Fruit fly (Drosophila melanogaster) whole organism, embryonic: ENCODE measurements around the gene Naam.
A peak's percentile ranks its signal among the peaks of the same experiment; 100 is the strongest.

Source experiments
- Atf6 ChIP-seq: fragments of 200-800 bp; sonication (Bioruptor generic); IDR thresholded peaks from 2 replicates; pipeline ENCODE4 v1.3.6; 2022; ENCODE audit warnings: missing biosample characterization, missing genetic modification characterization
- B-H1 ChIP-seq: fragments of 200-800 bp; sonication (Bioruptor generic); IDR thresholded peaks from 3 replicates; pipeline ENCODE4 v1.3.6; 2022; ENCODE audit warnings: missing biosample characterization, missing genetic modification characterization
- B-H2 ChIP-seq: fragments of 200-800 bp; sonication (Bioruptor generic); optimal IDR thresholded peaks from 2 replicates; lab custom pipeline; 2018; ENCODE audit warnings: missing biosample characterization, mild to moderate bottlenecking, missing genetic modification characterization
- Bgb ChIP-seq: fragments of 200-800 bp; sonication (Bioruptor generic); IDR thresholded peaks from 2 replicates; pipeline ENCODE4 v1.3.6; 2022; ENCODE audit warnings: missing biosample characterization, missing genetic modification characterization; ENCODE audit not compliant: partially characterized antibody
- CG10147 ChIP-seq: fragments of 200-800 bp; sonication (Bioruptor generic); optimal IDR thresholded peaks from 2 replicates; lab custom pipeline; 2019; ENCODE audit warnings: missing biosample characterization, mild to moderate bottlenecking, missing genetic modification characterization, moderate library complexity
- CG10274 ChIP-seq: fragments of 200-800 bp; sonication (Bioruptor generic); optimal IDR thresholded peaks from 3 replicates; lab custom pipeline; 2017; ENCODE audit warnings: missing biosample characterization, mild to moderate bottlenecking, missing genetic modification characterization
- CG10959 ChIP-seq: fragments of 200-800 bp; sonication (Bioruptor generic); IDR thresholded peaks from 2 replicates; pipeline ENCODE4 v1.3.6; 2022; ENCODE audit warnings: missing biosample characterization, missing genetic modification characterization
- CG11696 ChIP-seq: fragments of 200-800 bp; sonication (Bioruptor generic); IDR thresholded peaks from 2 replicates; pipeline ENCODE4 v1.3.6; 2022; ENCODE audit warnings: missing biosample characterization, missing genetic modification characterization
- CG12071 ChIP-seq: fragments of 200-800 bp; sonication (Bioruptor generic); optimal IDR thresholded peaks from 3 replicates; lab custom pipeline; 2018; ENCODE audit warnings: missing biosample characterization, mild to moderate bottlenecking, missing genetic modification characterization
- CG12659 ChIP-seq: fragments of 200-800 bp; sonication (Bioruptor generic); optimal IDR thresholded peaks from 3 replicates; lab custom pipeline; 2017; ENCODE audit warnings: mild to moderate bottlenecking, missing biosample characterization, missing genetic modification reagents, missing genetic modification characterization
- CG12769 ChIP-seq: fragments of 200-800 bp; sonication (Bioruptor generic); optimal IDR thresholded peaks from 2 replicates; lab custom pipeline; 2019; ENCODE audit warnings: missing biosample characterization, mild to moderate bottlenecking, missing genetic modification characterization, moderate library complexity
- CG14050 ChIP-seq: fragments of 200-800 bp; sonication (Bioruptor generic); IDR thresholded peaks from 3 replicates; pipeline ENCODE4 v1.3.6; 2022; ENCODE audit warnings: missing biosample characterization, missing genetic modification characterization
- CG17328 ChIP-seq: fragments of 200-800 bp; sonication (Bioruptor generic); IDR thresholded peaks from 2 replicates; pipeline ENCODE4 v1.3.6; 2022; ENCODE audit warnings: missing biosample characterization, missing genetic modification characterization
- CG17829 ChIP-seq: fragments of 200-800 bp; optimal IDR thresholded peaks from 2 replicates; lab custom pipeline; 2019; ENCODE audit warnings: missing biosample characterization, mild to moderate bottlenecking, missing genetic modification characterization, moderate library complexity
- CG18599 ChIP-seq: fragments of 200-800 bp; sonication (Bioruptor generic); optimal IDR thresholded peaks from 3 replicates; lab custom pipeline; 2017; ENCODE audit warnings: missing biosample characterization, missing genetic modification characterization, mild to moderate bottlenecking, moderate library complexity, missing genetic modification reagents
- CG18764 ChIP-seq: fragments of 200-800 bp; sonication (Bioruptor generic); optimal IDR thresholded peaks from 3 replicates; lab custom pipeline; 2016; ENCODE audit warnings: missing biosample characterization, missing genetic modification characterization
- CG3281 ChIP-seq: fragments of 200-800 bp; sonication (Bioruptor generic); optimal IDR thresholded peaks from 3 replicates; lab custom pipeline; 2017; ENCODE audit warnings: missing biosample characterization, mild to moderate bottlenecking, missing genetic modification characterization
- CG4730 ChIP-seq: fragments of 200-800 bp; sonication (Bioruptor generic); IDR thresholded peaks from 2 replicates; pipeline ENCODE4 v1.3.6; 2022; ENCODE audit warnings: missing biosample characterization, missing genetic modification characterization
- CG4854 ChIP-seq: fragments of 200-800 bp; sonication (Bioruptor generic); optimal IDR thresholded peaks from 2 replicates; lab custom pipeline; 2016; ENCODE audit warnings: missing biosample characterization, missing genetic modification characterization, inconsistent platforms
- CG6272 ChIP-seq: fragments of 200-800 bp; sonication (Bioruptor generic); IDR thresholded peaks from 2 replicates; pipeline ENCODE4 v1.3.6; 2022; ENCODE audit warnings: missing biosample characterization, missing genetic modification characterization
- CG6689 ChIP-seq: fragments of 200-800 bp; sonication (Bioruptor generic); IDR thresholded peaks from 2 replicates; pipeline ENCODE4 v1.3.6; 2022; ENCODE audit warnings: missing biosample characterization, missing genetic modification characterization
- CG7963 ChIP-seq: fragments of 200-800 bp; sonication (Bioruptor generic); IDR thresholded peaks from 3 replicates; pipeline ENCODE4 v1.3.6; 2022; ENCODE audit warnings: missing biosample characterization, missing genetic modification characterization; ENCODE audit not compliant: partially characterized antibody
- CG7987 ChIP-seq: fragments of 200-800 bp; sonication (Bioruptor generic); optimal IDR thresholded peaks from 2 replicates; lab custom pipeline; 2018; ENCODE audit warnings: missing biosample characterization, mild to moderate bottlenecking, missing genetic modification characterization, moderate library complexity
- CG9797 ChIP-seq: fragments of 200-800 bp; sonication (Bioruptor generic); optimal IDR thresholded peaks from 3 replicates; lab custom pipeline; 2018; ENCODE audit warnings: missing biosample characterization, mild to moderate bottlenecking, missing genetic modification characterization
- Chrac-16 ChIP-seq: fragments of 200-800 bp; sonication (Bioruptor generic); optimal IDR thresholded peaks from 3 replicates; lab custom pipeline; 2016; ENCODE audit warnings: missing biosample characterization, missing genetic modification characterization
- D19B ChIP-seq: fragments of 200-800 bp; sonication (Bioruptor generic); optimal IDR thresholded peaks from 2 replicates; lab custom pipeline; 2017; ENCODE audit warnings: missing biosample characterization, mild to moderate bottlenecking, missing genetic modification characterization
- Deaf1 ChIP-seq: fragments of 200-800 bp; optimal IDR thresholded peaks from 3 replicates; lab custom pipeline; 2019; ENCODE audit warnings: missing biosample characterization, mild to moderate bottlenecking, missing genetic modification characterization, moderate library complexity
- E2f1 ChIP-seq: fragments of 200-800 bp; sonication (Bioruptor generic); IDR thresholded peaks from 2 replicates; pipeline ENCODE4 v1.3.6; 2022; ENCODE audit warnings: missing biosample characterization, missing genetic modification characterization
- HLH54F ChIP-seq: fragments of 200-800 bp; sonication (Bioruptor generic); optimal IDR thresholded peaks from 3 replicates; lab custom pipeline; 2016; ENCODE audit warnings: missing biosample characterization, missing genetic modification characterization
- Hand ChIP-seq: fragments of 200-800 bp; sonication (Bioruptor generic); optimal IDR thresholded peaks from 2 replicates; lab custom pipeline; 2017; ENCODE audit warnings: mild to moderate bottlenecking, missing biosample characterization, missing genetic modification reagents, missing genetic modification characterization
- Hr51 ChIP-seq, 2 experiments: fragments of 200-800 bp; sonication (Bioruptor generic); optimal IDR thresholded peaks; 2 replicates in 1 of 2; 3 replicates in 1 of 2; lab custom pipeline; 2016 to 2018; ENCODE audit warnings: missing biosample characterization in 2 of 2, missing genetic modification characterization in 2 of 2, mild to moderate bottlenecking in 1 of 2, moderate library complexity in 1 of 2
- Jarid2 ChIP-seq: fragments of 200-800 bp; sonication (Bioruptor generic); optimal IDR thresholded peaks from 3 replicates; lab custom pipeline; 2017; ENCODE audit warnings: mild to moderate bottlenecking, missing biosample characterization, missing genetic modification reagents, missing genetic modification characterization
- Max ChIP-seq: fragments of 200-800 bp; sonication (Bioruptor generic); optimal IDR thresholded peaks from 2 replicates; lab custom pipeline; 2016; ENCODE audit warnings: missing biosample characterization, mild to moderate bottlenecking, missing genetic modification characterization
- Mes4 ChIP-seq: fragments of 200-800 bp; sonication (Bioruptor generic); optimal IDR thresholded peaks from 2 replicates; lab custom pipeline; 2016; ENCODE audit warnings: missing biosample characterization, missing genetic modification characterization
- Nf-YB ChIP-seq: fragments of 200-800 bp; sonication (Bioruptor generic); optimal IDR thresholded peaks from 3 replicates; lab custom pipeline; 2019; ENCODE audit warnings: missing biosample characterization, mild to moderate bottlenecking, missing genetic modification characterization, moderate library complexity
- amos ChIP-seq: fragments of 200-800 bp; sonication (Bioruptor generic); IDR thresholded peaks from 2 replicates; pipeline ENCODE4 v1.3.6; 2022; ENCODE audit warnings: missing biosample characterization, missing genetic modification characterization; ENCODE audit not compliant: partially characterized antibody
- bigmax ChIP-seq: fragments of 200-800 bp; sonication (Bioruptor generic); optimal IDR thresholded peaks from 2 replicates; lab custom pipeline; 2018; ENCODE audit warnings: missing biosample characterization, mild to moderate bottlenecking, missing genetic modification characterization
- br ChIP-seq: fragments of >200 bp; optimal IDR thresholded peaks from 2 replicates; lab custom pipeline; 2017
- cad ChIP-seq: fragments of >200 bp; optimal IDR thresholded peaks from 2 replicates; lab custom pipeline; 2017; ENCODE audit warnings: missing biosample characterization, missing genetic modification characterization
- fd3F ChIP-seq: fragments of 200-800 bp; sonication (Bioruptor generic); optimal IDR thresholded peaks from 2 replicates; lab custom pipeline; 2018; ENCODE audit warnings: missing biosample characterization, mild to moderate bottlenecking, missing genetic modification characterization, moderate library complexity
- gce ChIP-seq: fragments of 200-800 bp; sonication (Bioruptor generic); IDR thresholded peaks from 3 replicates; pipeline ENCODE4 v1.3.6; 2022; ENCODE audit warnings: missing biosample characterization, missing genetic modification characterization
- hb ChIP-seq: fragments of 200-800 bp; sonication (Bioruptor generic); IDR thresholded peaks from 3 replicates; pipeline ENCODE4 v1.3.6; 2022; ENCODE audit warnings: missing biosample characterization, missing genetic modification characterization; ENCODE audit not compliant: partially characterized antibody
- nmo ChIP-seq: fragments of 200-800 bp; sonication (Bioruptor generic); optimal IDR thresholded peaks from 2 replicates; lab custom pipeline; 2018; ENCODE audit warnings: missing biosample characterization, mild to moderate bottlenecking, missing genetic modification characterization, moderate library complexity
- org-1 ChIP-seq: fragments of 200-800 bp; sonication (Bioruptor generic); optimal IDR thresholded peaks from 2 replicates; lab custom pipeline; 2017; ENCODE audit warnings: missing biosample characterization, missing genetic modification characterization
- pb ChIP-seq: fragments of 200-800 bp; sonication (Bioruptor generic); optimal IDR thresholded peaks from 3 replicates; lab custom pipeline; 2016; ENCODE audit warnings: missing biosample characterization, missing genetic modification characterization
- phol ChIP-seq: fragments of 200-800 bp; sonication (Bioruptor generic); optimal IDR thresholded peaks from 3 replicates; lab custom pipeline; 2018; ENCODE audit warnings: missing biosample characterization, mild to moderate bottlenecking, missing genetic modification characterization, moderate library complexity
- pum ChIP-seq: fragments of 200-800 bp; sonication (Bioruptor generic); optimal IDR thresholded peaks from 2 replicates; lab custom pipeline; 2016; ENCODE audit warnings: missing biosample characterization, missing genetic modification characterization
- row ChIP-seq: fragments of 200-800 bp; sonication (Bioruptor generic); IDR thresholded peaks from 3 replicates; pipeline ENCODE4 v1.3.6; 2022; ENCODE audit warnings: missing biosample characterization, missing genetic modification characterization
- tna ChIP-seq: fragments of 200-800 bp; sonication (Bioruptor generic); IDR thresholded peaks from 2 replicates; pipeline ENCODE4 v1.3.6; 2022; ENCODE audit warnings: missing biosample characterization, missing genetic modification characterization; ENCODE audit not compliant: partially characterized antibody
- vvl ChIP-seq: fragments of 200-800 bp; sonication (Bioruptor generic); IDR thresholded peaks from 2 replicates; pipeline ENCODE4 v1.3.6; 2022; ENCODE audit warnings: missing biosample characterization, missing genetic modification characterization

The Naam gene

DNA sequence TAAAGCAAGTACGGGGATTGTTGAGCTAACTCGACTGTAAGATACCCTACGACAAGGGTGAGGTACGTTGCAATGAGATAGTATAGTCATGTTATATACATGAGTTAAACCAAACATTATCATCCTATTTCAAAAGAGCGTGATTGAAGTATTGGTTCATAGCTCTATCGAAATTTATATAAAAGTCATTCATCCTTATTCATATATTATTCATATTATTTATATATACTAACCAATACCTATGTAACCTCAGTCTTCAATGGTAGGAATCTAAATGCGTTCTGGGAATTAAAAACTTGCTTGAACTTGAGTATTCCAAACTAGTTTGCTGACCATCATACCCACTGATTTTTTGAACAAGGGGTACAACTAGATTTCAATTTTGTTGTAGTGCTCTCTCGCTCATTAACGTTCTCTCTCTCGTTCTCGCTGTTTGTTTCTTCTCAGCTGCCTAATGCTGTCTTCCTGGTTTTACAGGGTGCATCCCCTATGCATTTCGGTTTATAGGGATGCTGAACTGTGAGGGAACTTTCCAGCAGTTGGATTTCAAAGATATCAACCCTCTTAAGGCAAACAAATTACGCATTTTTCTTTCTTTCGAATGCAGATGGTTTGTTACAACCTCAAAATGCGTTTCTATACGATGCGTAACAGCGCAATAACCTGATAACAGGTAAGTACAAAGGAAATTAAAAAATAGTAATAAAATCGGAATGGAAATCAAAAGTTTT lies 43.3 kb upstream of the Naam start (continued):
- TF ChIP-seq D19B (GFP tag; lab: Kevin White, UChicago) (peak; percentile 92), Jarid2 (peak; percentile 40), CG17328 (GFP tag; lab: Robert Waterston, UW) (no peak), CG9797 (GFP tag; lab: Kevin White, UChicago) (no peak), cad (no peak), CG10147 (GFP tag; lab: Kevin White, UChicago) (peak; percentile 58), Hr51 (GFP tag; optimal IDR thresholded peaks at IDR 0.05; lab: Kevin White, UChicago) (peak in 1 of 2 experiments; percentile 5), org-1 (GFP tag; lab: Kevin White, UChicago) (peak; percentile 14), B-H2 (GFP tag; lab: Kevin White, UChicago) (no peak), CG10274 (peak; percentile 61), CG7987 (no peak), Atf6 (GFP tag; lab: Robert Waterston, UW) (no peak), CG18764 (peak; percentile 15), E2f1 (GFP tag; lab: Robert Waterston, UW) (no peak), CG14050 (GFP tag; lab: Robert Waterston, UW) (no peak), bigmax (no peak), Hand (GFP tag; lab: Kevin White, UChicago) (no peak), hb (no peak), CG18599 (GFP tag; lab: Kevin White, UChicago) (peak; percentile 69), CG17829 (tag; lab: Kevin White, UChicago) (peak; percentile 56), CG12071 (peak; percentile 34), gce (GFP tag; lab: Robert Waterston, UW) (no peak), CG4730 (GFP tag; lab: Robert Waterston, UW) (no peak), row (GFP tag; lab: Robert Waterston, UW) (peak; percentile 68), HLH54F (GFP tag; lab: Kevin White, UChicago) (no peak), Nf-YB (no peak), CG12659 (GFP tag; lab: Kevin White, UChicago) (peak; percentile 8), CG11696 (GFP tag; lab: Robert Waterston, UW) (no peak), CG6272 (GFP tag; lab: Robert Waterston, UW) (no peak), vvl (GFP tag; lab: Robert Waterston, UW) (0 out of 2 replicates have a peak, but pooled peaks have one; percentile 28), pum (GFP tag; lab: Kevin White, UChicago) (no peak), pb (no peak), tna (GFP tag; lab: Robert Waterston, UW) (no peak), B-H1 (GFP tag; lab: Robert Waterston, UW) (no peak), nmo (GFP tag; lab: Kevin White, UChicago) (peak; percentile 84), CG10959 (GFP tag; lab: Robert Waterston, UW) (no peak), Max (peak; percentile 54), br (lab: Kevin White, UChicago) (no peak), CG12769 (tag; lab: Kevin White, UChicago) (no peak), Mes4 (GFP tag; lab: Kevin White, UChicago) (no peak), CG4854 (GFP tag; lab: Kevin White, UChicago) (no peak), Deaf1 (tag; lab: Kevin White, UChicago) (peak; percentile 45), CG3281 (GFP tag; lab: Kevin White, UChicago) (peak; percentile 65), CG6689 (GFP tag; lab: Robert Waterston, UW) (peak; percentile 58), CG7963 (GFP tag; lab: Robert Waterston, UW) (no peak), Bgb (GFP tag; lab: Robert Waterston, UW) (no peak), amos (GFP tag; lab: Robert Waterston, UW) (no peak), Chrac-16 (no peak), fd3F (no peak), phol (peak; percentile 74)
